Fruit fly (Drosophila melanogaster): Measurements from ENCODE around the gene Ahcy.

The Ahcy gene

dm6 chrX:15449490-15450326, at the start of gene Ahcy, which contains the start of gene Scamp (continued):
- peak; percentile 80 for TF ChIP-seq Sry-δ (GFP tag; optimal IDR thresholded peaks at IDR 0.05)
- TF ChIP-seq nom (GFP tag; optimal IDR thresholded peaks at IDR 0.05) = no peak
- no peak for TF ChIP-seq CG5953 (GFP tag; IDR thresholded peaks at IDR 0.05)
- no peak for TF ChIP-seq dmrt99B (tag; optimal IDR thresholded peaks at IDR 0.05)
- TF ChIP-seq ranshi (GFP tag; IDR thresholded peaks at IDR 0.05) = no peak
- peak; percentile 10 for TF ChIP-seq zf30C (GFP tag; optimal IDR thresholded peaks at IDR 0.05)
- no peak for TF ChIP-seq D19B (GFP tag; optimal IDR thresholded peaks at IDR 0.05)
- TF ChIP-seq Abd-B (GFP tag; optimal IDR thresholded peaks at IDR 0.05) = no peak
- no peak for TF ChIP-seq Dip2 (GFP tag; IDR thresholded peaks at IDR 0.05)
- TF ChIP-seq Neu2 (GFP tag; optimal IDR thresholded peaks at IDR 0.05; ENCODE audit: borderline replicate concordance) = no peak
- peak; percentile 70 for TF ChIP-seq sens (GFP tag)
- 0 out of 4 replicates have a peak, but pooled peaks have one; percentile 56 for TF ChIP-seq chinmo (GFP tag; IDR thresholded peaks at IDR 0.05; ENCODE audit: partially characterized antibody)
- TF ChIP-seq insv (GFP tag; optimal IDR thresholded peaks at IDR 0.05) = peak; percentile 45 to 85
- no peak for TF ChIP-seq exex (tag; optimal IDR thresholded peaks at IDR 0.05)
- TF ChIP-seq Med (GFP tag) = peak; percentile 66
- TF ChIP-seq klu (GFP tag; IDR thresholded peaks at IDR 0.05) = no peak
- TF ChIP-seq CG9932 (GFP tag; IDR thresholded peaks at IDR 0.05) = no peak; the same call in 1 of the 2 replicates
- TF ChIP-seq ato (GFP tag; IDR thresholded peaks at IDR 0.05; ENCODE audit: partially characterized antibody) = peak; percentile 14; the same call in 1 of the 2 replicates
- TF ChIP-seq aop (GFP tag; IDR thresholded peaks at IDR 0.05) = no peak
- TF ChIP-seq bab2 (GFP tag; optimal IDR thresholded peaks at IDR 0.05) = no peak
- TF ChIP-seq grn (GFP tag; optimal IDR thresholded peaks at IDR 0.05) = no peak
- no peak for TF ChIP-seq bowl (GFP tag; IDR thresholded peaks at IDR 0.05)
- 0 out of 3 replicates have a peak, but pooled peaks have one; percentile 42 for TF ChIP-seq Doc3 (GFP tag; IDR thresholded peaks at IDR 0.05; ENCODE audit: partially characterized antibody)
- TF ChIP-seq tin (GFP tag; optimal IDR thresholded peaks at IDR 0.05) = no peak
- peak; percentile 11 to 35 for TF ChIP-seq Trl (optimal IDR thresholded peaks at IDR 0.05)
- TF ChIP-seq Trl (GFP tag; optimal IDR thresholded peaks at IDR 0.05) = no peak
- TF ChIP-seq btn (GFP tag; optimal IDR thresholded peaks at IDR 0.05) = no peak
- TF ChIP-seq ttk (GFP tag; IDR thresholded peaks at IDR 0.05) = no peak
- TF ChIP-seq CG14014 (GFP tag; IDR thresholded peaks at IDR 0.05) = no peak
- TF ChIP-seq CG9437 (GFP tag; optimal IDR thresholded peaks at IDR 0.05) = peak; percentile 14
- peak; percentile 16 for TF ChIP-seq Xbp1 (GFP tag; optimal IDR thresholded peaks at IDR 0.05)
- TF ChIP-seq CG10462 (GFP tag; optimal IDR thresholded peaks at IDR 0.05) = no peak
- TF ChIP-seq CG17612 (GFP tag; IDR thresholded peaks at IDR 0.05) = no peak
- peak; percentile 32; the same call in 1 of the 2 replicates for TF ChIP-seq Bgb (GFP tag; IDR thresholded peaks at IDR 0.05; ENCODE audit: partially characterized antibody)
- no peak for TF ChIP-seq CG11723 (GFP tag; optimal IDR thresholded peaks at IDR 0.05)
- peak; percentile 44; the same call in 1 of the 2 replicates for TF ChIP-seq inv (GFP tag; IDR thresholded peaks at IDR 0.05; ENCODE audit: partially characterized antibody)
- 0 out of 2 replicates have a peak, but pooled peaks have one; percentile 12 for TF ChIP-seq NFAT (GFP tag; IDR thresholded peaks at IDR 0.05)
- no peak for TF ChIP-seq lab (GFP tag; optimal IDR thresholded peaks at IDR 0.05)
- TF ChIP-seq CG1832 (GFP tag; optimal IDR thresholded peaks at IDR 0.05) = no peak
- TF ChIP-seq CG30020 (tag; optimal IDR thresholded peaks at IDR 0.05) = peak; percentile 38
- TF ChIP-seq crp (GFP tag; optimal IDR thresholded peaks at IDR 0.05) = peak in 1 of 2 experiments; percentile 15
- peak; percentile 57; the same call in 2 of the 3 replicates for TF ChIP-seq CG17361 (GFP tag; IDR thresholded peaks at IDR 0.05)
- TF ChIP-seq ATbp (GFP tag; optimal IDR thresholded peaks at IDR 0.05) = no peak
- peak; percentile 35 for TF ChIP-seq CoRest (tag; optimal IDR thresholded peaks at IDR 0.05)
- no peak for TF ChIP-seq Gug (GFP tag; IDR thresholded peaks at IDR 0.05)
- no peak for TF ChIP-seq CG13296 (GFP tag; optimal IDR thresholded peaks at IDR 0.05)
- peak; percentile 45 for TF ChIP-seq CG11504 (tag; optimal IDR thresholded peaks at IDR 0.05)
- TF ChIP-seq pzg (GFP tag; optimal IDR thresholded peaks at IDR 0.05) = peak; percentile 26
